Worm (Caenorhabditis elegans) whole organism, early embryonic: Measurements from ENCODE around the gene rad-51.
A peak's percentile ranks its signal among the peaks of the same experiment; 100 is the strongest.
"Not testable (repeated sequence)": the region's sequence is repeated elsewhere in the genome, so short reads cannot be mapped to it uniquely, and the experiment has no call there.

ENCODE experiments used
- B0310.2 ChIP-seq: sonication (generic microtip); optimal IDR thresholded peaks from 2 replicates; lab custom pipeline; 2016; ENCODE audit warnings: mild to moderate bottlenecking, missing genetic modification characterization, missing compliant biosample characterization
- F13C5.2 ChIP-seq: sonication (generic microtip); optimal IDR thresholded peaks from 2 replicates; lab custom pipeline; 2017; ENCODE audit warnings: mild to moderate bottlenecking, missing genetic modification characterization, inconsistent platforms, missing compliant biosample characterization
- aly-1 ChIP-seq: sonication (generic microtip); optimal IDR thresholded peaks from 2 replicates; lab custom pipeline; 2016; ENCODE audit warnings: missing genetic modification characterization, missing compliant biosample characterization
- ama-1 ChIP-seq: fragments of 150-350 bp; optimal IDR thresholded peaks from 2 replicates; lab custom pipeline; 2014
- ceh-13 ChIP-seq: fragments of 200-800 bp; sonication (Bioruptor generic); optimal IDR thresholded peaks from 2 replicates; lab custom pipeline; 2018; ENCODE audit warnings: mild to moderate bottlenecking, missing genetic modification characterization, missing compliant biosample characterization
- ceh-36 ChIP-seq: sonication (generic microtip); optimal IDR thresholded peaks from 2 replicates; lab custom pipeline; 2016; ENCODE audit warnings: missing genetic modification characterization, inconsistent platforms, missing compliant biosample characterization
- ets-7 ChIP-seq: sonication (generic microtip); optimal IDR thresholded peaks from 2 replicates; lab custom pipeline; 2016; ENCODE audit warnings: missing genotype, missing genetic modification characterization, missing compliant biosample characterization
- flt-1 ChIP-seq: fragments of 200-800 bp; sonication (Bioruptor generic); IDR thresholded peaks from 2 replicates; pipeline ENCODE4 v1.3.6; 2022; ENCODE audit warnings: missing genetic modification characterization, missing compliant biosample characterization
- hmbx-1 ChIP-seq: sonication (generic microtip); optimal IDR thresholded peaks from 2 replicates; lab custom pipeline; 2016; ENCODE audit warnings: mild to moderate bottlenecking, missing genetic modification characterization, missing compliant biosample characterization
- hmg-4 ChIP-seq: fragments of 200-800 bp; sonication (Bioruptor generic); optimal IDR thresholded peaks from 2 replicates; lab custom pipeline; 2018; ENCODE audit warnings: mild to moderate bottlenecking, missing genetic modification characterization, missing compliant biosample characterization
- hnd-1 ChIP-seq: sonication (generic microtip); optimal IDR thresholded peaks from 2 replicates; lab custom pipeline; 2016; ENCODE audit warnings: missing genetic modification characterization, missing compliant biosample characterization
- pes-1 ChIP-seq: fragments of 200-800 bp; sonication (Bioruptor generic); IDR thresholded peaks from 2 replicates; pipeline ENCODE4 v1.3.6; 2022; ENCODE audit warnings: missing genetic modification reagents, missing genetic modification characterization, missing compliant biosample characterization
- scrt-1 ChIP-seq: fragments of 200-800 bp; sonication (Bioruptor generic); IDR thresholded peaks from 2 replicates; pipeline ENCODE4 v1.3.6; 2022; ENCODE audit warnings: missing genetic modification characterization, missing compliant biosample characterization
- sea-1 ChIP-seq: fragments of 200-800 bp; sonication (Bioruptor generic); conservative IDR thresholded peaks from 2 replicates; pipeline ENCODE4 v1.3.6; 2022; ENCODE audit warnings: missing genetic modification characterization, missing compliant biosample characterization
- tbx-11 ChIP-seq: fragments of 200-800 bp; sonication (Bioruptor generic); IDR thresholded peaks from 2 replicates; pipeline ENCODE4 v1.3.6; 2022; ENCODE audit warnings: missing genetic modification characterization, missing compliant biosample characterization
- tbx-37 ChIP-seq: fragments of 200-800 bp; sonication (Bioruptor generic); conservative IDR thresholded peaks from 2 replicates; pipeline ENCODE4 v1.3.6; 2022; ENCODE audit warnings: missing genetic modification reagents, missing genetic modification characterization, missing compliant biosample characterization
- tra-4 ChIP-seq: sonication (generic microtip); optimal IDR thresholded peaks from 2 replicates; lab custom pipeline; 2017; ENCODE audit warnings: missing genetic modification characterization, missing compliant biosample characterization

rad-51 gene

ce11 chrIV:10284194-10284910 lies at the start of gene rad-51:
Gene rad-51 (minus strand): TSS chrIV:10284244.
- no peak for TF ChIP-seq flt-1 (GFP tag; lab: Robert Waterston, UW)
- peak; percentile 60 for TF ChIP-seq F13C5.2 (tag; lab: Kevin White, UChicago)
- TF ChIP-seq tbx-37: no peak
- peak; percentile 37 for TF ChIP-seq aly-1 (tag; lab: Kevin White, UChicago)
- TF ChIP-seq hmg-4: peak; percentile 44
- no peak for TF ChIP-seq hnd-1

DNA sequence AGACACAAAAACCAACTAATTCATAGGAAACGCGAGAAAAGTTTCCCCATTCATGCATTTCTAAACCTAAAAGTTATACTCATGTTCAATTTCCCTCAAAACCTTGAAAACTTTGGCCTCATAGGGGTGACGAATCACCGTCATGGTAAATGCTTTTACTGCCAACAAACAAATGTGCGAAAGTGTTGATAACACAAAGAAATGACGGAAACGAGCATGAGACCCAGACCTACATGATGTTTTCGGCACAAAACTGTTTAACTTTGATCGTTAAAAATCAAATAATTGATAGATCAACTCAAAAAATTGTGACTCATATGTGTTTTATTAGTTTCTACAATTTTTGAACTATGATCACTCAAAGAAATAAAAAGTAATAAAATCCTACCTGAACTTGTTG lies 47.8 kb upstream of the rad-51 start:
- TF ChIP-seq flt-1 (GFP tag; lab: Robert Waterston, UW): no peak

ce11 chrIV:10330962-10331361 lies 46.9 kb upstream of the rad-51 start:
- no peak for TF ChIP-seq ceh-36 (tag; lab: Kevin White, UChicago)
- peak; percentile 17 for TF ChIP-seq hmg-4

DNA sequence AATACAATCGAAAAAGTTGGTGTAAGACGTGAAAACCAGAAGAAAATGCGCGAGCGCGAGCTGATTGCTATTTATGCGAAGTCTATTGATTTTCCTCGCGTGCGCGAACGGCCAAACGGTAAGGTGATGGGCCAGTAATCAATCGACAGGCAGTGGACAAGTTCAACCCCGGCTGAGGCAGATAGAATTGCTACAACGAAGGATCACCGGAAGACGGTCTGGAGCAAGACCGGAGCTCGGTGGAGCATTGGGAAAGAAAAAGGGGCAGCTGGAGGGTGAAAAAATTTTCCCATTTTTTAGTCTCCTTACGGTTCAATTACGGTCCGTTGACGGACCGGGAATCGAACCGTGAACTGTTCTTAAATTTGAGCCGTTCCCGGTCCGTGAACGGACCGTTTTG lies 39.3 kb upstream of the rad-51 start:
- 0 out of 2 replicates have a peak, but pooled peaks have one; percentile 32 for TF ChIP-seq tbx-11 (GFP tag; lab: Robert Waterston, UW)

DNA sequence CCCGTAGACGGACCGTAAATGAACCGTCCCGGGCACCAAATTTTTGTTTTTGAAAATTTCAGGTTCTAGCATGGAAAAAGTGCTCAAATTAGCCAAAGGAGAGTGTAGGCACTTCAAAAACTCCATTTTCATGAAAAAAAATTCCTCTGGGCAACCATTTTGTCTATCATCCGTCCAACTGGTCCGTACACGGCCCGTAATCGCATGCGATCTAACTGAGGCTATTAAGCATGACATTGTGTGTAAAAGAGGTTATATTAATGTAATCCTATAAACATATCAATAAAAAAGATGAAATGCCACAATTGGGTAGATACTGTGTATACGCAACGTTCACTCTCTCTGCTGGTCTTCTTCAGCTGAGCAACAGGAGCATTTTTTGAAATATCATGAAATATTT lies 38.6 kb upstream of the rad-51 start, which contains the start of gene R09E10.1:
Gene R09E10.1, minus strand, starts transcription at position 101 of the 400 bp plus-strand sequence.
- not testable (repeated sequence) for TF ChIP-seq tbx-11 (GFP tag; lab: Robert Waterston, UW); sea-1 (GFP tag; lab: Robert Waterston, UW); B0310.2 (tag; lab: Kevin White, UChicago)

ce11 chrIV:10318199-10318598 lies 34.2 kb upstream of the rad-51 start, which contains the start of gene R09E10.2:
Gene R09E10.2 (minus strand): TSS chrIV:10318299.
- no peak for TF ChIP-seq F13C5.2 (tag; lab: Kevin White, UChicago)
- no peak for TF ChIP-seq pes-1 (GFP tag; lab: Robert Waterston, UW)
- no peak for TF ChIP-seq tbx-37
- TF ChIP-seq ceh-13 (GFP tag; lab: Kevin White, UChicago): no peak
- TF ChIP-seq ama-1 (lab: Kevin White, UChicago): no peak
- TF ChIP-seq aly-1 (tag; lab: Kevin White, UChicago): no peak
- TF ChIP-seq hmg-4: no peak
- no peak for TF ChIP-seq flt-1 (GFP tag; lab: Robert Waterston, UW)
- TF ChIP-seq ets-7 (tag; lab: Kevin White, UChicago): no peak
- no peak for TF ChIP-seq sea-1 (GFP tag; lab: Robert Waterston, UW)
- no peak for TF ChIP-seq B0310.2 (tag; lab: Kevin White, UChicago)

ce11 chrIV:10313565-10313964 lies 29.5 kb upstream of the rad-51 start, which contains the start of gene acs-18:
Gene acs-18 (minus strand): TSS chrIV:10313665.
- no peak for TF ChIP-seq ceh-13 (GFP tag; lab: Kevin White, UChicago)
- no peak for TF ChIP-seq tbx-11 (GFP tag; lab: Robert Waterston, UW)
- TF ChIP-seq tra-4 (tag; lab: Kevin White, UChicago): no peak
- TF ChIP-seq aly-1 (tag; lab: Kevin White, UChicago): no peak
- no peak for TF ChIP-seq scrt-1 (GFP tag; lab: Robert Waterston, UW)
- TF ChIP-seq hmbx-1 (tag; lab: Kevin White, UChicago): no peak
- no peak for TF ChIP-seq sea-1 (GFP tag; lab: Robert Waterston, UW)
- no peak for TF ChIP-seq ceh-36 (tag; lab: Kevin White, UChicago)
- TF ChIP-seq B0310.2 (tag; lab: Kevin White, UChicago): no peak
- TF ChIP-seq pes-1 (GFP tag; lab: Robert Waterston, UW): no peak
- TF ChIP-seq hmg-4: no peak
- no peak for TF ChIP-seq F13C5.2 (tag; lab: Kevin White, UChicago)
- TF ChIP-seq ama-1 (lab: Kevin White, UChicago): no peak
- TF ChIP-seq ets-7 (tag; lab: Kevin White, UChicago): no peak
- TF ChIP-seq tbx-37: no peak
- no peak for TF ChIP-seq flt-1 (GFP tag; lab: Robert Waterston, UW)
- no peak for TF ChIP-seq hnd-1

DNA sequence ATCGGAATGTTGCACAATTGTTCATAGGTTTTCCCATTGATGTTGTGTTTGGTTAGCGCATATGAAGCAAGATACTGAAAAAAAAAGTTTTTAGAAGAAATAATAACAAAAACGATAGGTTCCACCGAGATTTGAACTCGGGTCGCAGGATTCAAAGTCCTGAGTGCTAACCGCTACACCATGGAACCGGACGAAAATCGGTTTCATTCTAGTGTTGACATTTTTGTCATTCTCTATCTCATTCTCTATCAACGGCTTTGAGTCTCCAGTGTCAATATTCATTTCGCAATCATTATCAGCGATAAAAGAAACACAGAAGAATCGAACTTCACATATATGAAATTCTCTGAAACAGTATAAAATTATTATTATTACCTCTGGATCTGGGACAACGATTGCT lies 27.1 kb upstream of the rad-51 start:
- TF ChIP-seq ceh-13 (GFP tag; lab: Kevin White, UChicago) (no peak), aly-1 (tag; lab: Kevin White, UChicago) (no peak), tbx-37 (no peak), hnd-1 (no peak), sea-1 (GFP tag; lab: Robert Waterston, UW) (no peak), tbx-11 (GFP tag; lab: Robert Waterston, UW) (no peak), tra-4 (tag; lab: Kevin White, UChicago) (no peak), hmg-4 (no peak), pes-1 (GFP tag; lab: Robert Waterston, UW) (no peak), B0310.2 (tag; lab: Kevin White, UChicago) (no peak)

ce11 chrIV:10310329-10310728 lies 26.3 kb upstream of the rad-51 start, which contains the start of gene R09E10.8:
Gene R09E10.8 (minus strand): TSS chrIV:10310429.
- TF ChIP-seq ama-1 (lab: Kevin White, UChicago) (no peak), tbx-37 (no peak)
